Fruit fly (Drosophila melanogaster) whole organism, embryonic: ENCODE measurements around the gene CG8814.

Experiments
- CG10979 ChIP-seq: fragments of 200-800 bp; sonication (Bioruptor generic); optimal IDR thresholded peaks from 2 replicates; lab custom pipeline; 2018; ENCODE audit warnings: missing biosample characterization, mild to moderate bottlenecking, missing genetic modification characterization, moderate library complexity
- CG11093 ChIP-seq: fragments of 200-800 bp; sonication (Bioruptor generic); IDR thresholded peaks from 3 replicates; pipeline ENCODE4 v1.3.6; 2022; ENCODE audit warnings: missing biosample characterization, missing genetic modification characterization
- CG12236 ChIP-seq: fragments of 200-800 bp; sonication (Bioruptor generic); optimal IDR thresholded peaks from 2 replicates; lab custom pipeline; 2016; ENCODE audit warnings: missing biosample characterization, missing genetic modification characterization
- CG12391 ChIP-seq: fragments of 200-800 bp; sonication (Bioruptor generic); optimal IDR thresholded peaks from 3 replicates; lab custom pipeline; 2018; ENCODE audit warnings: missing biosample characterization, mild to moderate bottlenecking, missing genetic modification characterization, moderate library complexity
- CG12744 ChIP-seq: fragments of 200-800 bp; sonication (Bioruptor generic); optimal IDR thresholded peaks from 2 replicates; lab custom pipeline; 2016; ENCODE audit warnings: missing biosample characterization, missing genetic modification characterization
- CG15011 ChIP-seq: fragments of 200-800 bp; sonication (Bioruptor generic); optimal IDR thresholded peaks from 3 replicates; lab custom pipeline; 2018; ENCODE audit warnings: missing biosample characterization, mild to moderate bottlenecking, missing genetic modification characterization
- CG15269 ChIP-seq: fragments of 200-800 bp; sonication (Bioruptor generic); optimal IDR thresholded peaks from 2 replicates; lab custom pipeline; 2018; ENCODE audit warnings: missing biosample characterization, mild to moderate bottlenecking, missing genetic modification characterization, moderate library complexity
- CG15601 ChIP-seq: fragments of 200-800 bp; sonication (Bioruptor generic); optimal IDR thresholded peaks from 3 replicates; lab custom pipeline; 2019; ENCODE audit warnings: missing biosample characterization, mild to moderate bottlenecking, missing genetic modification characterization, moderate library complexity
- CG1603 ChIP-seq: fragments of 200-800 bp; sonication (Bioruptor generic); optimal IDR thresholded peaks from 2 replicates; lab custom pipeline; 2019; ENCODE audit warnings: missing biosample characterization, mild to moderate bottlenecking, missing genetic modification characterization, moderate library complexity
- CG17385 ChIP-seq: fragments of 200-800 bp; sonication (Bioruptor generic); optimal IDR thresholded peaks from 3 replicates; lab custom pipeline; 2018; ENCODE audit warnings: missing biosample characterization, mild to moderate bottlenecking, missing genetic modification characterization
- CG18599 ChIP-seq: fragments of 200-800 bp; sonication (Bioruptor generic); optimal IDR thresholded peaks from 3 replicates; lab custom pipeline; 2017; ENCODE audit warnings: missing biosample characterization, missing genetic modification characterization, mild to moderate bottlenecking, moderate library complexity, missing genetic modification reagents
- CG32772 ChIP-seq: fragments of 200-800 bp; sonication (Bioruptor generic); IDR thresholded peaks from 2 replicates; pipeline ENCODE4 v1.3.6; 2022; ENCODE audit warnings: missing biosample characterization, missing genetic modification characterization
- CG33213 ChIP-seq: fragments of 200-800 bp; sonication (Bioruptor generic); optimal IDR thresholded peaks from 3 replicates; lab custom pipeline; 2016; ENCODE audit warnings: missing biosample characterization, missing genetic modification characterization
- CG3847 ChIP-seq: fragments of 200-800 bp; sonication (Bioruptor generic); IDR thresholded peaks from 2 replicates; pipeline ENCODE4 v1.3.6; 2022; ENCODE audit warnings: missing biosample characterization, missing genetic modification characterization
- CG6272 ChIP-seq: fragments of 200-800 bp; sonication (Bioruptor generic); IDR thresholded peaks from 2 replicates; pipeline ENCODE4 v1.3.6; 2022; ENCODE audit warnings: missing biosample characterization, missing genetic modification characterization
- CG6689 ChIP-seq: fragments of 200-800 bp; sonication (Bioruptor generic); IDR thresholded peaks from 2 replicates; pipeline ENCODE4 v1.3.6; 2022; ENCODE audit warnings: missing biosample characterization, missing genetic modification characterization
- CG7745 ChIP-seq: fragments of 200-800 bp; sonication (Bioruptor generic); optimal IDR thresholded peaks from 2 replicates; lab custom pipeline; 2018; ENCODE audit warnings: missing biosample characterization, mild to moderate bottlenecking, missing genetic modification characterization, moderate library complexity
- D ChIP-seq, 2 experiments: fragments of 200-800 bp in 1 of 2; fragments of >200 bp in 1 of 2; sonication (Bioruptor generic) in 1 of 2; optimal IDR thresholded peaks; 2 replicates in 1 of 2; 3 replicates in 1 of 2; lab custom pipeline; 2017; ENCODE audit warnings: mild to moderate bottlenecking in 1 of 2, missing biosample characterization in 1 of 2, missing genetic modification characterization in 1 of 2, missing genetic modification reagents in 1 of 2
- E2f2 ChIP-seq: fragments of 200-800 bp; sonication (Bioruptor generic); IDR thresholded peaks from 2 replicates; pipeline ENCODE4 v1.3.6; 2022; ENCODE audit warnings: missing biosample characterization, missing genetic modification characterization
- Eip74EF ChIP-seq, 2 experiments: fragments of 200-800 bp in 1 of 2; fragments of >200 bp in 1 of 2; sonication (Bioruptor generic) in 1 of 2; optimal IDR thresholded peaks; 2 replicates each; lab custom pipeline; 2017 to 2019; ENCODE audit warnings: missing biosample characterization in 2 of 2, missing genetic modification characterization in 2 of 2, mild to moderate bottlenecking in 1 of 2, moderate library complexity in 1 of 2
- Ets65A ChIP-seq: fragments of 200-800 bp; sonication (Bioruptor generic); peaks from one replicate; lab custom pipeline; 2016; ENCODE audit warnings: missing biosample characterization, missing genetic modification characterization
- Hey ChIP-seq: fragments of 200-800 bp; sonication (Bioruptor generic); optimal IDR thresholded peaks from 3 replicates; lab custom pipeline; 2018; ENCODE audit warnings: missing biosample characterization, mild to moderate bottlenecking, missing genetic modification characterization
- Hr51 ChIP-seq, 2 experiments: fragments of 200-800 bp; sonication (Bioruptor generic); optimal IDR thresholded peaks; 2 replicates in 1 of 2; 3 replicates in 1 of 2; lab custom pipeline; 2016 to 2018; ENCODE audit warnings: missing biosample characterization in 2 of 2, missing genetic modification characterization in 2 of 2, mild to moderate bottlenecking in 1 of 2, moderate library complexity in 1 of 2
- Med ChIP-seq: fragments of 200-800 bp; sonication (Bioruptor generic); peaks from one replicate; lab custom pipeline; 2016; ENCODE audit warnings: missing biosample characterization, missing genetic modification characterization, mild to moderate bottlenecking, inconsistent platforms, moderate library complexity
- Six4 ChIP-seq: fragments of 200-800 bp; sonication (Bioruptor generic); optimal IDR thresholded peaks from 2 replicates; lab custom pipeline; 2016; ENCODE audit warnings: missing biosample characterization, missing genetic modification characterization
- Xrp1 ChIP-seq: fragments of 200-800 bp; sonication (Bioruptor generic); IDR thresholded peaks from 2 replicates; pipeline ENCODE4 v1.3.6; 2022; ENCODE audit warnings: missing biosample characterization, missing genetic modification characterization
- ara ChIP-seq: fragments of 200-800 bp; sonication (Bioruptor generic); IDR thresholded peaks from 2 replicates; pipeline ENCODE4 v1.3.6; 2022; ENCODE audit warnings: missing biosample characterization, missing genetic modification characterization
- cas ChIP-seq: fragments of 200-800 bp; sonication (Bioruptor generic); IDR thresholded peaks from 2 replicates; pipeline ENCODE4 v1.3.6; 2022; ENCODE audit warnings: missing biosample characterization, missing genetic modification characterization
- chinmo ChIP-seq: fragments of 200-800 bp; sonication (Bioruptor generic); IDR thresholded peaks from 4 replicates; pipeline ENCODE4 v1.3.6; 2022; ENCODE audit warnings: missing biosample characterization, missing genetic modification characterization; ENCODE audit not compliant: partially characterized antibody
- chm ChIP-seq: fragments of 200-800 bp; sonication (Bioruptor generic); IDR thresholded peaks from 2 replicates; pipeline ENCODE4 v1.3.6; 2022; ENCODE audit warnings: missing biosample characterization, missing genetic modification characterization
- ci ChIP-seq: fragments of 200-800 bp; sonication (Bioruptor generic); IDR thresholded peaks from 3 replicates; pipeline ENCODE4 v1.3.6; 2022; ENCODE audit warnings: missing biosample characterization, missing genetic modification characterization
- crol ChIP-seq: fragments of 200-800 bp; sonication (Bioruptor generic); IDR thresholded peaks from 2 replicates; pipeline ENCODE4 v1.3.6; 2022; ENCODE audit warnings: missing biosample characterization, missing genetic modification characterization
- crp ChIP-seq, 2 experiments: fragments of 200-800 bp; sonication (Bioruptor generic); optimal IDR thresholded peaks; 2 replicates in 1 of 2; 3 replicates in 1 of 2; lab custom pipeline; 2017; ENCODE audit warnings: missing biosample characterization in 2 of 2, missing genetic modification characterization in 2 of 2, mild to moderate bottlenecking in 1 of 2, moderate library complexity in 1 of 2
- dpn ChIP-seq, 2 experiments: fragments of 200-800 bp; sonication (Bioruptor generic); optimal IDR thresholded peaks; 3 replicates each; lab custom pipeline; 2016; ENCODE audit warnings: missing biosample characterization in 2 of 2, missing genetic modification characterization in 2 of 2
- ems ChIP-seq: fragments of 200-800 bp; sonication (Bioruptor generic); optimal IDR thresholded peaks from 3 replicates; lab custom pipeline; 2016; ENCODE audit warnings: missing biosample characterization, missing genetic modification characterization
- fd3F ChIP-seq: fragments of 200-800 bp; sonication (Bioruptor generic); optimal IDR thresholded peaks from 2 replicates; lab custom pipeline; 2018; ENCODE audit warnings: missing biosample characterization, mild to moderate bottlenecking, missing genetic modification characterization, moderate library complexity
- gfzf ChIP-seq: fragments of 200-800 bp; sonication (Bioruptor generic); optimal IDR thresholded peaks from 2 replicates; lab custom pipeline; 2016; ENCODE audit warnings: missing biosample characterization, mild to moderate bottlenecking, missing genetic modification characterization, moderate library complexity
- pita ChIP-seq: fragments of 200-800 bp; sonication (Bioruptor generic); optimal IDR thresholded peaks from 2 replicates; lab custom pipeline; 2017; ENCODE audit warnings: missing biosample characterization, mild to moderate bottlenecking, missing genetic modification characterization
- row ChIP-seq: fragments of 200-800 bp; sonication (Bioruptor generic); IDR thresholded peaks from 3 replicates; pipeline ENCODE4 v1.3.6; 2022; ENCODE audit warnings: missing biosample characterization, missing genetic modification characterization
- schlank ChIP-seq: fragments of 200-800 bp; sonication (Bioruptor generic); optimal IDR thresholded peaks from 2 replicates; lab custom pipeline; 2018; ENCODE audit warnings: missing biosample characterization, mild to moderate bottlenecking, missing genetic modification characterization
- sens ChIP-seq: fragments of 200-800 bp; sonication (Bioruptor generic); peaks from one replicate; lab custom pipeline; 2016; ENCODE audit warnings: missing biosample characterization, missing genetic modification characterization
- sug ChIP-seq: fragments of 200-800 bp; optimal IDR thresholded peaks from 2 replicates; lab custom pipeline; 2019; ENCODE audit warnings: missing biosample characterization, mild to moderate bottlenecking, missing genetic modification characterization, moderate library complexity
- tgo ChIP-seq: fragments of 200-800 bp; sonication (Bioruptor generic); IDR thresholded peaks from 3 replicates; pipeline ENCODE4 v1.3.6; 2022; ENCODE audit warnings: missing biosample characterization, missing genetic modification characterization
- usp ChIP-seq: fragments of >200 bp; optimal IDR thresholded peaks from 2 replicates; lab custom pipeline; 2017; ENCODE audit warnings: missing biosample characterization, missing genetic modification characterization
- vvl ChIP-seq: fragments of 200-800 bp; sonication (Bioruptor generic); IDR thresholded peaks from 2 replicates; pipeline ENCODE4 v1.3.6; 2022; ENCODE audit warnings: missing biosample characterization, missing genetic modification characterization
- zen ChIP-seq: fragments of 200-800 bp; sonication (Bioruptor generic); optimal IDR thresholded peaks from 3 replicates; lab custom pipeline; 2018; ENCODE audit warnings: missing biosample characterization, mild to moderate bottlenecking, missing genetic modification characterization, moderate library complexity

CG8814 gene

dm6 chr2L:2872309-2872932 lies 2.3 kb upstream of the CG8814 start (continued):
- TF ChIP-seq crp (GFP tag; optimal IDR thresholded peaks at IDR 0.05; lab: Kevin White, UChicago) = peak in 1 of 2 experiments; percentile 34
- 0 out of 2 replicates have a peak, but pooled peaks have one; percentile 19 for TF ChIP-seq CG3847 (GFP tag; lab: Robert Waterston, UW)
- no peak for TF ChIP-seq CG6272 (GFP tag; lab: Robert Waterston, UW)
- peak in 1 of 2 experiments; percentile 85 for TF ChIP-seq Eip74EF (GFP tag; optimal IDR thresholded peaks at IDR 0.05; lab: Kevin White, UChicago)
- TF ChIP-seq CG15269 (tag; lab: Kevin White, UChicago) = peak; percentile 73
- no peak for TF ChIP-seq usp (GFP tag; lab: Kevin White, UChicago)
- peak; percentile 67 for TF ChIP-seq fd3F (GFP tag; lab: Kevin White, UChicago)
- peak; percentile 3 for TF ChIP-seq CG12391 (tag; lab: Kevin White, UChicago)
- TF ChIP-seq ara (GFP tag; lab: Robert Waterston, UW) = no peak; the same call in 1 of the 2 replicates
- peak; percentile 26; the same call in 1 of the 3 replicates for TF ChIP-seq tgo (GFP tag; lab: Robert Waterston, UW)
- TF ChIP-seq CG7745 (tag; lab: Kevin White, UChicago) = no peak
- no peak for TF ChIP-seq CG32772 (GFP tag; lab: Robert Waterston, UW)
- TF ChIP-seq gfzf (GFP tag; lab: Kevin White, UChicago) = no peak
- TF ChIP-seq E2f2 (GFP tag; lab: Robert Waterston, UW) = 0 out of 2 replicates have a peak, but pooled peaks have one; percentile 9
- no peak for TF ChIP-seq CG6689
- TF ChIP-seq sug (tag; lab: Kevin White, UChicago) = peak; percentile 55
- TF ChIP-seq zen (tag; lab: Kevin White, UChicago) = no peak
- TF ChIP-seq CG12744 (GFP tag; lab: Kevin White, UChicago) = no peak
- no peak for TF ChIP-seq crol (GFP tag; lab: Robert Waterston, UW)
- TF ChIP-seq CG12236 (GFP tag; lab: Kevin White, UChicago) = no peak
- TF ChIP-seq pita (GFP tag; lab: Kevin White, UChicago) = no peak
- peak; percentile 10 for TF ChIP-seq ems (GFP tag; lab: Kevin White, UChicago)

dm6 chr2L:2872968-2873728 lies 1.5 kb upstream of the CG8814 start:
- TF ChIP-seq row (GFP tag; lab: Robert Waterston, UW) = peak; percentile 49; the same call in 2 of the 3 replicates
- 0 out of 3 replicates have a peak, but pooled peaks have one; percentile 38 for TF ChIP-seq CG11093 (GFP tag; lab: Robert Waterston, UW)
- 0 out of 2 replicates have a peak, but pooled peaks have one; percentile 29 for TF ChIP-seq chm (GFP tag; lab: Robert Waterston, UW)
- TF ChIP-seq CG1603 = peak; percentile 10
- TF ChIP-seq dpn (GFP tag; optimal IDR thresholded peaks at IDR 0.05; lab: Kevin White, UChicago) = peak in 1 of 2 experiments; percentile 31
- TF ChIP-seq D (optimal IDR thresholded peaks at IDR 0.05; lab: Kevin White, UChicago) = no peak
- peak; percentile 45 for TF ChIP-seq D (GFP tag; optimal IDR thresholded peaks at IDR 0.05; lab: Kevin White, UChicago)
- TF ChIP-seq Ets65A (GFP tag; lab: Kevin White, UChicago) = peak; percentile 77
- TF ChIP-seq Xrp1 (GFP tag; lab: Robert Waterston, UW) = peak; percentile 43; the same call in 1 of the 2 replicates
- peak; percentile 43; the same call in 2 of the 3 replicates for TF ChIP-seq ci (GFP tag; lab: Robert Waterston, UW)
- TF ChIP-seq Hey (tag; lab: Kevin White, UChicago) = no peak
- TF ChIP-seq Six4 (GFP tag; lab: Kevin White, UChicago) = peak; percentile 5
- TF ChIP-seq CG15011 = no peak
- no peak for TF ChIP-seq CG17385
- peak; percentile 11; the same call in 1 of the 2 replicates for TF ChIP-seq vvl (GFP tag; lab: Robert Waterston, UW)
- TF ChIP-seq CG18599 (GFP tag; lab: Kevin White, UChicago) = peak; percentile 25
- TF ChIP-seq CG10979 (tag; lab: Kevin White, UChicago) = peak; percentile 31
- TF ChIP-seq schlank (tag; lab: Kevin White, UChicago) = no peak
- peak; percentile 79; the same call in 2 of the 4 replicates for TF ChIP-seq chinmo (GFP tag; lab: Robert Waterston, UW)
- peak; percentile 85 for TF ChIP-seq sens (GFP tag; lab: Kevin White, UChicago)
- TF ChIP-seq CG33213 = peak; percentile 10
- no peak for TF ChIP-seq CG15601 (tag; lab: Kevin White, UChicago)
- peak; percentile 79 for TF ChIP-seq Med (GFP tag; lab: Kevin White, UChicago)
- no peak for TF ChIP-seq cas (GFP tag; lab: Robert Waterston, UW)
- TF ChIP-seq Hr51 (GFP tag; optimal IDR thresholded peaks at IDR 0.05; lab: Kevin White, UChicago) = peak; percentile 41 to 54
